Worm (Caenorhabditis elegans): ENCODE results near the gene B0218.7.
"Not testable (repeated sequence)": the region's sequence is repeated elsewhere in the genome, so short reads cannot be mapped to it uniquely, and the experiment has no call there.

DNA sequence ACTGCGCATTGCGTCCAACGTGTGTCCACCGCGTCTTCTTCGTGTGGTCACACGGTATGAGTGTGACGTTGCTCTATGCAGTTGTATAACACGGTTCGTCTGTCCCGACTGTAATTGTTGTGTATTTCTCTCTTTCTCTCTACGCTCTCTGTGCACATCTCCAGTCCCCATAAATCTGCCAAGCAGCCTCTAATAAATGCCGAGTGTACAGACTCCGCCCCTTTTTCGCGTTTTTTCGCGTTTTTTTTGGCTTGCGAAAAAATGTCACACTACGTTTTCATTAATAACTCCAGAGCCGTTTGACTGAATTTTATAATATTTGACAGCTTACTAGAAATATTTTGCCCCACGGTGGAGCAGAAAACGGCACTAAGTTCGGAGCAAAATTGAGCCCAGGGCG, 43.5 kb downstream of the B0218.7 start, which contains the start of gene erp-44.3:
- TF ChIP-seq cog-1 (tag; optimal IDR thresholded peaks at IDR 0.05); flt-1 (GFP tag; IDR thresholded peaks at IDR 0.05); med-1 (GFP tag; optimal IDR thresholded peaks at IDR 0.05; ENCODE audit: insufficient read depth); klf-2 (GFP tag; conservative IDR thresholded peaks at IDR 0.05); T22C8.4 (GFP tag; IDR thresholded peaks at IDR 0.05); tab-1 (GFP tag; IDR thresholded peaks at IDR 0.05); ref-1 (GFP tag; conservative IDR thresholded peaks at IDR 0.05); ztf-29 (GFP tag; IDR thresholded peaks at IDR 0.05); ztf-23 (GFP tag; IDR thresholded peaks at IDR 0.05): not testable (repeated sequence)

All from whole organism, midembryonic.